Worm (Caenorhabditis elegans): ENCODE results near the gene F55C12.19.

F55C12.19 gene

DNA sequence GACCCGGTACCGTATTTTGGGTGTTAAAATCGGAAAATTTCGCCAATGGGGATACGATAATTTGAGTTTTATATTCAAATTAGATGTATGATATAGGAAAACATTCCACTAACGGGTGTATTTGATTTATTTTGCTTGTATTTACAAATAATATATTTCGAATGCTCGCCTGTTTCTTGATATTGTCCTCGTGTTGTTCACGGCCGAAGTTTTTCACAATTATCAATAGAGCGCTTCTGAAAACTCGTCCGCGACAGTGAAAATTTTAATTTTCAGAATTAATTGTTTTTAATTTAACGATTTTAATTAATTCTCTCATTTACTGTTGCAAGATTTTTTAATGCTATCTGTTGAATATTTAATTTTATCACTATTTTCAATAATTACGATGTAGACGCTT is 46.3 kb upstream of the F55C12.19 start (continued):
- TF ChIP-seq ztf-4 (tag; optimal IDR thresholded peaks at IDR 0.05) (no peak), tlp-1 (tag; optimal IDR thresholded peaks at IDR 0.05) (no peak), sptf-1 (tag; optimal IDR thresholded peaks at IDR 0.05) (no peak), snpc-4 (tag; optimal IDR thresholded peaks at IDR 0.05) (no peak), nhr-76 (tag; optimal IDR thresholded peaks at IDR 0.05) (no peak), lir-3 (tag; optimal IDR thresholded peaks at IDR 0.05; ENCODE audit: poor library complexity) (peak; percentile 77), efl-3 (GFP tag; optimal IDR thresholded peaks at IDR 0.05) (no peak), zag-1 (tag; optimal IDR thresholded peaks at IDR 0.05) (no peak), C34B4.2 (tag; optimal IDR thresholded peaks at IDR 0.05) (no peak), dsc-1 (tag; optimal IDR thresholded peaks at IDR 0.05) (peak; percentile 47), Y116A8C.19 (tag; optimal IDR thresholded peaks at IDR 0.05; ENCODE audit: borderline replicate concordance) (no peak), nhr-11 (tag; optimal IDR thresholded peaks at IDR 0.05) (no peak), ztf-11 (tag; optimal IDR thresholded peaks at IDR 0.05) (peak in 1 of 2 experiments; percentile 60), pax-3 (tag; optimal IDR thresholded peaks at IDR 0.05) (no peak), lsy-2 (tag; optimal IDR thresholded peaks at IDR 0.05) (peak in 1 of 2 experiments; percentile 40), C04F5.9 (tag; optimal IDR thresholded peaks at IDR 0.05) (peak; percentile 27), blmp-1 (tag; optimal IDR thresholded peaks at IDR 0.05) (no peak), ets-5 (GFP tag; IDR thresholded peaks at IDR 0.05) (no peak), egl-27 (tag; optimal IDR thresholded peaks at IDR 0.05) (no peak), ceh-88 (GFP tag; IDR thresholded peaks at IDR 0.05) (no peak), sup-37 (GFP tag; optimal IDR thresholded peaks at IDR 0.05) (no peak), ceh-8 (GFP tag; optimal IDR thresholded peaks at IDR 0.05) (no peak), mab-9 (GFP tag; IDR thresholded peaks at IDR 0.05) (no peak), unc-98 (GFP tag; IDR thresholded peaks at IDR 0.05) (no peak), hlh-17 (GFP tag; optimal IDR thresholded peaks at IDR 0.05; ENCODE audit: borderline replicate concordance) (no peak), ceh-63 (GFP tag; optimal IDR thresholded peaks at IDR 0.05) (no peak), zip-4 (GFP tag; optimal IDR thresholded peaks at IDR 0.05) (no peak), irx-1 (tag; optimal IDR thresholded peaks at IDR 0.05) (peak; percentile 42), nhr-12 (tag; optimal IDR thresholded peaks at IDR 0.05) (no peak), C16A3.4 (tag; optimal IDR thresholded peaks at IDR 0.05) (peak; percentile 15), lin-15B (tag; optimal IDR thresholded peaks at IDR 0.05) (no peak), isw-1 (GFP tag; IDR thresholded peaks at IDR 0.05) (no peak), aha-1 (tag; optimal IDR thresholded peaks at IDR 0.05) (no peak), unc-30 (tag; optimal IDR thresholded peaks at IDR 0.05) (no peak), nhr-28 (tag; optimal IDR thresholded peaks at IDR 0.05) (no peak), skn-1 (tag; optimal IDR thresholded peaks at IDR 0.05) (no peak), fkh-10 (GFP tag; optimal IDR thresholded peaks at IDR 0.05) (no peak), ama-1 (optimal IDR thresholded peaks at IDR 0.05) (no peak), vab-15 (tag; optimal IDR thresholded peaks at IDR 0.05) (no peak), fkh-4 (tag; optimal IDR thresholded peaks at IDR 0.05; ENCODE audit: borderline replicate concordance) (no peak), grh-1 (GFP tag; IDR thresholded peaks at IDR 0.05) (no peak), nhr-77 (tag; optimal IDR thresholded peaks at IDR 0.05) (no peak), ceh-90 (tag; optimal IDR thresholded peaks at IDR 0.05) (peak; percentile 74), nhr-19 (GFP tag; conservative IDR thresholded peaks at IDR 0.05) (peak; percentile 16; the same call in 1 of the 2 replicates), aly-2 (tag; optimal IDR thresholded peaks at IDR 0.05) (no peak), unc-130 (tag; optimal IDR thresholded peaks at IDR 0.05) (no peak), mef-2 (tag; optimal IDR thresholded peaks at IDR 0.05) (no peak), nhr-237 (tag; optimal IDR thresholded peaks at IDR 0.05) (no peak), mdl-1 (tag; optimal IDR thresholded peaks at IDR 0.05) (no peak), ceh-82 (tag; optimal IDR thresholded peaks at IDR 0.05) (no peak), nhr-90 (tag; optimal IDR thresholded peaks at IDR 0.05; ENCODE audit: poor library complexity) (peak; percentile 57), xbp-1 (tag; optimal IDR thresholded peaks at IDR 0.05) (peak; percentile 41), efl-1 (optimal IDR thresholded peaks at IDR 0.05) (peak; percentile 76 to 77), efl-1 (GFP tag; optimal IDR thresholded peaks at IDR 0.05 in 1 of 2) (peak; percentile 69 to 96), lin-35 (GFP tag; optimal IDR thresholded peaks at IDR 0.05) (peak; percentile 9 to 69)

All from whole organism, L1 larva.